In genomic region chrX:6204696-6205232, ce11 we compare ENCODE assay signal across 4 worm cellular contexts.
TF ChIP-seq lines count a peak whose summit lies in the region.

Gene bca-1 (minus strand): TSS chrX:6204746.

TF ChIP-seq in whole organism, L1 larva, 84 proteins besides CTCF, POLR2A, EP300 and RAD21 (continued from another document and continues in another):
- TF ChIP-seq elt-3 (tag; optimal IDR thresholded peaks at IDR 0.05; lab: Kevin White, UChicago) (peak in 2 of 6 experiments; percentile 59 to 68), C16A3.4 (tag; optimal IDR thresholded peaks at IDR 0.05; lab: Kevin White, UChicago) (peak; percentile 44), mep-1 (tag; optimal IDR thresholded peaks at IDR 0.05; lab: Kevin White, UChicago) (no peak), unc-86 (tag; optimal IDR thresholded peaks at IDR 0.05; lab: Kevin White, UChicago) (no peak), efl-3 (GFP tag; optimal IDR thresholded peaks at IDR 0.05; lab: Kevin White, UChicago) (no peak), C34B4.2 (tag; optimal IDR thresholded peaks at IDR 0.05; lab: Kevin White, UChicago) (no peak), nhr-85 (tag; lab: Kevin White, UChicago) (peak; percentile 82), aly-2 (tag; optimal IDR thresholded peaks at IDR 0.05; lab: Kevin White, UChicago) (no peak), snu-23 (GFP tag; optimal IDR thresholded peaks at IDR 0.05; lab: Kevin White, UChicago) (peak; percentile 91), swsn-7 (tag; optimal IDR thresholded peaks at IDR 0.05; lab: Kevin White, UChicago) (no peak), ceh-88 (GFP tag; IDR thresholded peaks at IDR 0.05; lab: Robert Waterston, UW) (no peak), nhr-77 (tag; optimal IDR thresholded peaks at IDR 0.05; lab: Kevin White, UChicago) (peak; percentile 15), fkh-4 (tag; optimal IDR thresholded peaks at IDR 0.05; lab: Kevin White, UChicago; ENCODE audit: borderline replicate concordance) (no peak), efl-1 (optimal IDR thresholded peaks at IDR 0.05; lab: Kevin White, UChicago) (no peak), efl-1 (GFP tag; optimal IDR thresholded peaks at IDR 0.05 in 1 of 2; lab: Kevin White, UChicago) (peak in 1 of 2 experiments; percentile 84), mef-2 (tag; optimal IDR thresholded peaks at IDR 0.05; lab: Kevin White, UChicago) (no peak), Y116A8C.19 (tag; optimal IDR thresholded peaks at IDR 0.05; lab: Kevin White, UChicago; ENCODE audit: borderline replicate concordance) (no peak), nhr-19 (GFP tag; conservative IDR thresholded peaks at IDR 0.05; lab: Robert Waterston, UW) (peak; percentile 97), lin-14 (GFP tag; optimal IDR thresholded peaks at IDR 0.05; lab: Kevin White, UChicago) (peak; percentile 72), xbp-1 (tag; optimal IDR thresholded peaks at IDR 0.05; lab: Kevin White, UChicago) (peak; percentile 72), nhr-237 (tag; optimal IDR thresholded peaks at IDR 0.05; lab: Kevin White, UChicago) (no peak), ztf-4 (tag; optimal IDR thresholded peaks at IDR 0.05; lab: Kevin White, UChicago) (peak; percentile 29), fos-1 (tag; optimal IDR thresholded peaks at IDR 0.05; lab: Kevin White, UChicago) (no peak), nhr-28 (tag; optimal IDR thresholded peaks at IDR 0.05; lab: Kevin White, UChicago) (no peak), pqm-1 (tag; optimal IDR thresholded peaks at IDR 0.05; lab: Kevin White, UChicago) (no peak), hpl-2 (GFP tag; optimal IDR thresholded peaks at IDR 0.05; lab: Kevin White, UChicago) (no peak), ceh-82 (tag; optimal IDR thresholded peaks at IDR 0.05; lab: Kevin White, UChicago) (no peak), grh-1 (GFP tag; IDR thresholded peaks at IDR 0.05; lab: Robert Waterston, UW) (peak; percentile 40), ztf-11 (tag; optimal IDR thresholded peaks at IDR 0.05; lab: Kevin White, UChicago) (no peak), nhr-47 (tag; optimal IDR thresholded peaks at IDR 0.05; lab: Kevin White, UChicago) (peak; percentile 56), tlp-1 (tag; optimal IDR thresholded peaks at IDR 0.05; lab: Kevin White, UChicago) (no peak), nhr-11 (tag; optimal IDR thresholded peaks at IDR 0.05; lab: Kevin White, UChicago) (no peak), sptf-1 (tag; optimal IDR thresholded peaks at IDR 0.05; lab: Kevin White, UChicago) (no peak), pag-3 (tag; optimal IDR thresholded peaks at IDR 0.05; lab: Kevin White, UChicago; ENCODE audit: borderline replicate concordance, insufficient read depth) (no peak)

TF ChIP-seq in whole organism, L2 larva, 48 proteins besides CTCF, POLR2A, EP300 and RAD21 (continued from another document):
- TF ChIP-seq ceh-82 (tag; optimal IDR thresholded peaks at IDR 0.05; lab: Kevin White, UChicago) (no peak), unc-62 (GFP tag; optimal IDR thresholded peaks at IDR 0.05; lab: Kevin White, UChicago) (no peak), Y55F3AM.14 (GFP tag; optimal IDR thresholded peaks at IDR 0.05; lab: Kevin White, UChicago) (no peak), mab-5 (tag; optimal IDR thresholded peaks at IDR 0.05; lab: Kevin White, UChicago) (no peak), blmp-1 (tag; optimal IDR thresholded peaks at IDR 0.05; lab: Kevin White, UChicago; ENCODE audit: insufficient read depth) (peak; percentile 88), sma-9 (GFP tag; optimal IDR thresholded peaks at IDR 0.05; lab: Kevin White, UChicago) (peak; percentile 80), sma-9 (tag; optimal IDR thresholded peaks at IDR 0.05; lab: Kevin White, UChicago) (no peak), elt-1 (tag; optimal IDR thresholded peaks at IDR 0.05; lab: Kevin White, UChicago) (no peak), C34F6.9 (tag; optimal IDR thresholded peaks at IDR 0.05; lab: Kevin White, UChicago) (peak; percentile 39), nhr-12 (tag; optimal IDR thresholded peaks at IDR 0.05; lab: Kevin White, UChicago) (no peak), nhr-10 (tag; optimal IDR thresholded peaks at IDR 0.05; lab: Kevin White, UChicago) (no peak)

TF ChIP-seq in whole organism, L3 larva, 47 proteins besides CTCF, POLR2A, EP300 and RAD21 (continued from another document):
- TF ChIP-seq ZK546.5 (tag; optimal IDR thresholded peaks at IDR 0.05; lab: Kevin White, UChicago) (no peak), nhr-76 (tag; optimal IDR thresholded peaks at IDR 0.05; lab: Kevin White, UChicago) (no peak), ceh-9 (tag; optimal IDR thresholded peaks at IDR 0.05; lab: Kevin White, UChicago) (no peak), R02D3.7 (tag; optimal IDR thresholded peaks at IDR 0.05; lab: Kevin White, UChicago) (no peak), ceh-28 (tag; optimal IDR thresholded peaks at IDR 0.05; lab: Kevin White, UChicago) (no peak)
TF ChIP-seq in whole organism, L3 larva: peak in this region for 8.

TF ChIP-seq in whole organism, L4 larva, 104 proteins besides CTCF, POLR2A, EP300 and RAD21 (continued from another document):
- TF ChIP-seq ceh-20 (GFP tag; IDR thresholded peaks at IDR 0.05; lab: Robert Waterston, UW) (no peak), ctbp-1 (GFP tag; IDR thresholded peaks at IDR 0.05; lab: Robert Waterston, UW) (no peak), nhr-11 (tag; optimal IDR thresholded peaks at IDR 0.05; lab: Kevin White, UChicago) (peak; percentile 35), aha-1 (tag; lab: Kevin White, UChicago) (peak; percentile 77), ZK546.5 (tag; optimal IDR thresholded peaks at IDR 0.05; lab: Kevin White, UChicago) (no peak), dmd-9 (GFP tag; IDR thresholded peaks at IDR 0.05; lab: Robert Waterston, UW) (no peak), ama-1 (optimal IDR thresholded peaks at IDR 0.05; lab: Kevin White, UChicago) (peak; percentile 37), saeg-2 (GFP tag; IDR thresholded peaks at IDR 0.05; lab: Robert Waterston, UW) (no peak), lin-1 (GFP tag; IDR thresholded peaks at IDR 0.05; lab: Robert Waterston, UW) (no peak), aly-2 (tag; optimal IDR thresholded peaks at IDR 0.05; lab: Kevin White, UChicago) (no peak), hmg-1.1 (GFP tag; IDR thresholded peaks at IDR 0.05; lab: Robert Waterston, UW) (no peak), hlh-30 (tag; optimal IDR thresholded peaks at IDR 0.05; lab: Kevin White, UChicago; ENCODE audit: insufficient read depth) (peak; percentile 84), pqm-1 (tag; optimal IDR thresholded peaks at IDR 0.05; lab: Kevin White, UChicago) (no peak), attf-4 (tag; optimal IDR thresholded peaks at IDR 0.05; lab: Kevin White, UChicago) (no peak), unc-62 (GFP tag; optimal IDR thresholded peaks at IDR 0.05 in 1 of 2; lab: Kevin White, UChicago) (peak in 1 of 2 experiments; percentile 92), unc-62 (tag; optimal IDR thresholded peaks at IDR 0.05; lab: Kevin White, UChicago) (no peak), nhr-48 (tag; optimal IDR thresholded peaks at IDR 0.05; lab: Kevin White, UChicago) (peak; percentile 46), dve-1 (tag; optimal IDR thresholded peaks at IDR 0.05; lab: Kevin White, UChicago; ENCODE audit: insufficient read depth) (peak; percentile 63), mxl-2 (GFP tag; conservative IDR thresholded peaks at IDR 0.05; lab: Robert Waterston, UW) (no peak), egl-43 (GFP tag; IDR thresholded peaks at IDR 0.05; lab: Robert Waterston, UW) (no peak), lin-38 (GFP tag; IDR thresholded peaks at IDR 0.05; lab: Robert Waterston, UW) (no peak)
